Fruit fly (Drosophila melanogaster) whole organism, embryonic: ENCODE measurements around the gene CG14071.
A peak's percentile ranks its signal among the peaks of the same experiment; 100 is the strongest.

ENCODE experiments used
- Adf1 ChIP-seq: fragments of 200-800 bp; sonication (Bioruptor generic); IDR thresholded peaks from 2 replicates; pipeline ENCODE4 v1.3.6; 2022; ENCODE audit warnings: missing biosample characterization, missing genetic modification characterization
- B-H1 ChIP-seq: fragments of 200-800 bp; sonication (Bioruptor generic); IDR thresholded peaks from 3 replicates; pipeline ENCODE4 v1.3.6; 2022; ENCODE audit warnings: missing biosample characterization, missing genetic modification characterization
- CG11456 ChIP-seq: fragments of 200-800 bp; sonication (Bioruptor generic); IDR thresholded peaks from 3 replicates; pipeline ENCODE4 v1.3.6; 2022; ENCODE audit warnings: missing biosample characterization, missing genetic modification characterization
- CG11696 ChIP-seq: fragments of 200-800 bp; sonication (Bioruptor generic); IDR thresholded peaks from 2 replicates; pipeline ENCODE4 v1.3.6; 2022; ENCODE audit warnings: missing biosample characterization, missing genetic modification characterization
- CG12071 ChIP-seq: fragments of 200-800 bp; sonication (Bioruptor generic); optimal IDR thresholded peaks from 3 replicates; lab custom pipeline; 2018; ENCODE audit warnings: missing biosample characterization, mild to moderate bottlenecking, missing genetic modification characterization
- CG14965 ChIP-seq: fragments of 200-800 bp; sonication (Bioruptor generic); optimal IDR thresholded peaks from 2 replicates; lab custom pipeline; 2016; ENCODE audit warnings: missing biosample characterization, missing genetic modification characterization, borderline replicate concordance
- CG15011 ChIP-seq: fragments of 200-800 bp; sonication (Bioruptor generic); optimal IDR thresholded peaks from 3 replicates; lab custom pipeline; 2018; ENCODE audit warnings: missing biosample characterization, mild to moderate bottlenecking, missing genetic modification characterization
- CG15601 ChIP-seq: fragments of 200-800 bp; sonication (Bioruptor generic); optimal IDR thresholded peaks from 3 replicates; lab custom pipeline; 2019; ENCODE audit warnings: missing biosample characterization, mild to moderate bottlenecking, missing genetic modification characterization, moderate library complexity
- CG17361 ChIP-seq: fragments of 200-800 bp; sonication (Bioruptor generic); IDR thresholded peaks from 3 replicates; pipeline ENCODE4 v1.3.6; 2022; ENCODE audit warnings: missing biosample characterization, missing genetic modification characterization
- CG17612 ChIP-seq: fragments of 200-800 bp; sonication (Bioruptor generic); IDR thresholded peaks from 2 replicates; pipeline ENCODE4 v1.3.6; 2022; ENCODE audit warnings: missing biosample characterization, missing genetic modification characterization
- CG2712 ChIP-seq: fragments of 200-800 bp; optimal IDR thresholded peaks from 3 replicates; lab custom pipeline; 2019; ENCODE audit warnings: missing biosample characterization, mild to moderate bottlenecking, missing genetic modification characterization, moderate library complexity
- CG31388 ChIP-seq: fragments of 200-800 bp; sonication (Bioruptor generic); optimal IDR thresholded peaks from 2 replicates; lab custom pipeline; 2016; ENCODE audit warnings: missing biosample characterization, missing genetic modification characterization
- CG3407 ChIP-seq: fragments of 200-800 bp; sonication (Bioruptor generic); optimal IDR thresholded peaks from 2 replicates; lab custom pipeline; 2018; ENCODE audit warnings: missing biosample characterization, mild to moderate bottlenecking, missing genetic modification characterization
- CG34422 ChIP-seq: fragments of 200-800 bp; sonication (Bioruptor generic); IDR thresholded peaks from 3 replicates; pipeline ENCODE4 v1.3.6; 2022; ENCODE audit warnings: missing biosample characterization, missing genetic modification characterization
- CG4328 ChIP-seq: fragments of 200-800 bp; sonication (Bioruptor generic); optimal IDR thresholded peaks from 3 replicates; lab custom pipeline; 2017; ENCODE audit warnings: missing biosample characterization, missing genetic modification reagents, missing genetic modification characterization
- CG43689 ChIP-seq: fragments of 200-800 bp; sonication (Bioruptor generic); IDR thresholded peaks from 2 replicates; pipeline ENCODE4 v1.3.6; 2022; ENCODE audit warnings: missing biosample characterization, missing genetic modification characterization
- CG8089 ChIP-seq: fragments of 200-800 bp; sonication (Bioruptor generic); optimal IDR thresholded peaks from 3 replicates; lab custom pipeline; 2016; ENCODE audit warnings: missing biosample characterization, missing genetic modification characterization
- CG9797 ChIP-seq: fragments of 200-800 bp; sonication (Bioruptor generic); optimal IDR thresholded peaks from 3 replicates; lab custom pipeline; 2018; ENCODE audit warnings: missing biosample characterization, mild to moderate bottlenecking, missing genetic modification characterization
- CkIIα-i1 ChIP-seq: fragments of 200-800 bp; sonication (Bioruptor generic); IDR thresholded peaks from 2 replicates; pipeline ENCODE4 v1.3.6; 2022; ENCODE audit warnings: missing biosample characterization, missing genetic modification characterization
- D19A ChIP-seq: fragments of 200-800 bp; optimal IDR thresholded peaks from 3 replicates; lab custom pipeline; 2019; ENCODE audit warnings: missing biosample characterization, mild to moderate bottlenecking, missing genetic modification characterization, moderate library complexity
- Doc2 ChIP-seq: fragments of 200-800 bp; sonication (Bioruptor generic); IDR thresholded peaks from 2 replicates; pipeline ENCODE4 v1.3.6; 2022; ENCODE audit warnings: missing biosample characterization, missing genetic modification characterization
- E2f1 ChIP-seq: fragments of 200-800 bp; sonication (Bioruptor generic); IDR thresholded peaks from 2 replicates; pipeline ENCODE4 v1.3.6; 2022; ENCODE audit warnings: missing biosample characterization, missing genetic modification characterization
- Elba2 ChIP-seq: fragments of 200-800 bp; sonication (Bioruptor generic); optimal IDR thresholded peaks from 3 replicates; lab custom pipeline; 2016; ENCODE audit warnings: missing biosample characterization, missing genetic modification characterization
- Gug ChIP-seq: fragments of 200-800 bp; sonication (Bioruptor generic); IDR thresholded peaks from 4 replicates; pipeline ENCODE4 v1.3.6; 2022; ENCODE audit warnings: missing biosample characterization, missing genetic modification characterization
- Hmx ChIP-seq: fragments of 200-800 bp; sonication (Bioruptor generic); optimal IDR thresholded peaks from 2 replicates; lab custom pipeline; 2016; ENCODE audit warnings: missing biosample characterization, missing genetic modification characterization
- Hr51 ChIP-seq, 2 experiments: fragments of 200-800 bp; sonication (Bioruptor generic); optimal IDR thresholded peaks; 2 replicates in 1 of 2; 3 replicates in 1 of 2; lab custom pipeline; 2016 to 2018; ENCODE audit warnings: missing biosample characterization in 2 of 2, missing genetic modification characterization in 2 of 2, mild to moderate bottlenecking in 1 of 2, moderate library complexity in 1 of 2
- NFAT ChIP-seq: fragments of 200-800 bp; sonication (Bioruptor generic); IDR thresholded peaks from 2 replicates; pipeline ENCODE4 v1.3.6; 2022; ENCODE audit warnings: missing biosample characterization, missing genetic modification characterization
- Poxn ChIP-seq: fragments of 200-800 bp; sonication (Bioruptor generic); IDR thresholded peaks from 2 replicates; pipeline ENCODE4 v1.3.6; 2022; ENCODE audit warnings: missing biosample characterization, missing genetic modification characterization
- Sry-δ ChIP-seq: fragments of 200-800 bp; sonication (Bioruptor generic); optimal IDR thresholded peaks from 2 replicates; lab custom pipeline; 2016; ENCODE audit warnings: missing biosample characterization, missing genetic modification characterization
- Tbp ChIP-seq: fragments of >200 bp; optimal IDR thresholded peaks from 2 replicates; lab custom pipeline; 2018; ENCODE audit warnings: missing biosample characterization, missing genetic modification characterization
- amos ChIP-seq: fragments of 200-800 bp; sonication (Bioruptor generic); IDR thresholded peaks from 2 replicates; pipeline ENCODE4 v1.3.6; 2022; ENCODE audit warnings: missing biosample characterization, missing genetic modification characterization; ENCODE audit not compliant: partially characterized antibody
- aop ChIP-seq: fragments of 200-800 bp; sonication (Bioruptor generic); IDR thresholded peaks from 2 replicates; pipeline ENCODE4 v1.3.6; 2022; ENCODE audit warnings: missing biosample characterization, missing genetic modification characterization
- ara ChIP-seq: fragments of 200-800 bp; sonication (Bioruptor generic); IDR thresholded peaks from 2 replicates; pipeline ENCODE4 v1.3.6; 2022; ENCODE audit warnings: missing biosample characterization, missing genetic modification characterization
- ci ChIP-seq: fragments of 200-800 bp; sonication (Bioruptor generic); IDR thresholded peaks from 3 replicates; pipeline ENCODE4 v1.3.6; 2022; ENCODE audit warnings: missing biosample characterization, missing genetic modification characterization
- crol ChIP-seq: fragments of 200-800 bp; sonication (Bioruptor generic); IDR thresholded peaks from 2 replicates; pipeline ENCODE4 v1.3.6; 2022; ENCODE audit warnings: missing biosample characterization, missing genetic modification characterization
- dysf ChIP-seq: fragments of 200-800 bp; sonication (Bioruptor generic); IDR thresholded peaks from 3 replicates; pipeline ENCODE4 v1.3.6; 2022; ENCODE audit warnings: missing biosample characterization, missing genetic modification characterization
- gcm2 ChIP-seq: fragments of 200-800 bp; sonication (Bioruptor generic); optimal IDR thresholded peaks from 2 replicates; lab custom pipeline; 2016; ENCODE audit warnings: missing biosample characterization, missing genetic modification characterization
- grn ChIP-seq: fragments of 200-800 bp; sonication (Bioruptor generic); optimal IDR thresholded peaks from 3 replicates; lab custom pipeline; 2017; ENCODE audit warnings: missing biosample characterization, missing genetic modification characterization
- inv ChIP-seq: fragments of 200-800 bp; sonication (Bioruptor generic); IDR thresholded peaks from 2 replicates; pipeline ENCODE4 v1.3.6; 2022; ENCODE audit warnings: missing biosample characterization, missing genetic modification characterization; ENCODE audit not compliant: partially characterized antibody
- jumu ChIP-seq: fragments of 200-800 bp; sonication (Bioruptor generic); optimal IDR thresholded peaks from 3 replicates; lab custom pipeline; 2016; ENCODE audit warnings: missing biosample characterization, missing genetic modification characterization
- maf-S ChIP-seq: fragments of 200-800 bp; sonication (Bioruptor generic); optimal IDR thresholded peaks from 2 replicates; lab custom pipeline; 2016; ENCODE audit warnings: missing biosample characterization, missing genetic modification characterization
- ranshi ChIP-seq: fragments of 200-800 bp; sonication (Bioruptor generic); IDR thresholded peaks from 2 replicates; pipeline ENCODE4 v1.3.6; 2022; ENCODE audit warnings: missing biosample characterization, missing genetic modification characterization
- rib ChIP-seq: fragments of 200-800 bp; sonication (Bioruptor generic); IDR thresholded peaks from 2 replicates; pipeline ENCODE4 v1.3.6; 2022; ENCODE audit warnings: missing biosample characterization, missing genetic modification characterization
- sc ChIP-seq, 3 experiments: fragments of >200 bp in 2 of 3; fragments of 200-800 bp in 1 of 3; sonication (Bioruptor generic) in 1 of 3; optimal IDR thresholded peaks; 2 replicates in 2 of 3; 3 replicates in 1 of 3; lab custom pipeline; 2017; ENCODE audit warnings: mild to moderate bottlenecking in 1 of 3, missing biosample characterization in 1 of 3, missing genetic modification characterization in 1 of 3, missing genetic modification reagents in 1 of 3
- sim ChIP-seq: fragments of 200-800 bp; sonication (Bioruptor generic); IDR thresholded peaks from 2 replicates; pipeline ENCODE4 v1.3.6; 2022; ENCODE audit warnings: missing biosample characterization, missing genetic modification characterization
- slbo ChIP-seq: fragments of 200-800 bp; sonication (Bioruptor generic); IDR thresholded peaks from 2 replicates; pipeline ENCODE4 v1.3.6; 2022; ENCODE audit warnings: missing biosample characterization, missing genetic modification characterization
- tap ChIP-seq: fragments of 200-800 bp; optimal IDR thresholded peaks from 3 replicates; lab custom pipeline; 2019; ENCODE audit warnings: missing biosample characterization, mild to moderate bottlenecking, missing genetic modification characterization, moderate library complexity
- wdn ChIP-seq: fragments of 200-800 bp; sonication (Bioruptor generic); IDR thresholded peaks from 2 replicates; pipeline ENCODE4 v1.3.6; 2022; ENCODE audit warnings: missing biosample characterization, missing genetic modification characterization
- wek ChIP-seq: fragments of 200-800 bp; sonication (Bioruptor generic); optimal IDR thresholded peaks from 3 replicates; lab custom pipeline; 2018; ENCODE audit warnings: missing biosample characterization, mild to moderate bottlenecking, missing genetic modification characterization, moderate library complexity

Gene CG14071

DNA sequence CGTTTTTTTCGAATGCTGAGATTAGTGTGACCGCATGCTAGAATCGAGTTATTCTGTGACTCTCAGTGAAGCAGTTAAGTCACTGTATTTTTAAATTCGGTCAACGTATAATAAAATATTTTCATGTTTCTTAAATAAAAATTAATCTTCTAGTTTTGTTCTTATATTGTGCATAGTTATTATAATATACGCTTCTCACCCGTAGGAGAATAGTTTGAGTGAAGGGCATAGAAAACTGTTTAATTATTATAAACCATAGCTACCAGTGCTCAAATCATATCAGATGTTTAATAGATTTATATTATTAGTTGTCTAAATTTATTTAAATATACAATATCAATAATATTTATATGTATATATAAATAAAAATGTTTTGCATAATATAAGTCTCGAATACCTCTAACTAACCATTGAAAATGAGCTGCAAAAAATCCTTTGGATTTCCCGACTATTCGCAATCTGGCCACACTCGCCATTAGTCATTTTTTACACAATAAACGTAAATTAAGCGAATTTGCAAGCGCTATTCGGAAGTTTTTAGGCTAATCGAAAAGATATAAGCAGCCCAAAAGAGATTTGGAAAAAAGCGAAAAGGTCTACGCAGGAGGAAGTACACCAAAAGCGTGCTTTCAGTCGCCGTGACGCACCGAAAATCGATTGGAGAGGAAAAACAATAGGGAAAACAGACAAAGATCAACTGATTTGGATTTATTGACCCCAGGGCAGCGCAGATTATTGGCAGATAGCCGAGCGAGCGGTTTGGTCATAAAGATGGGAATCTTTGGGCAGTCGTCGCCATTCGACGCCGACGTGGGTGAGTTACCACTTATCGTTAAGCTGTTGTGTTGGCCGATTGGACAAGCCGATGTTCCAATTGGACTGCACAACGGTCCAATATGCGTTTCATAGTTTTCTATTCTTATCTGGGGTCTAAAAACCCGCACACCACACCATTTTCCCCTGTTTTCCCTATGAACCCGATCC lies 30.4 kb downstream of the CG14071 start, which contains the start of the genes aurB and Stam (continued):
- TF ChIP-seq NFAT (peak; percentile 21; the same call in 1 of the 2 replicates), CG9797 (GFP tag; lab: Kevin White, UChicago) (peak; percentile 48), maf-S (no peak), crol (GFP tag; lab: Robert Waterston, UW) (no peak), CG11696 (GFP tag; lab: Robert Waterston, UW) (no peak), D19A (no peak), Doc2 (no peak), Elba2 (GFP tag; lab: Kevin White, UChicago) (peak; percentile 95), CG4328 (GFP tag; lab: Kevin White, UChicago) (peak; percentile 0), Gug (GFP tag; lab: Robert Waterston, UW) (no peak), Sry-δ (no peak), CG17361 (GFP tag; lab: Robert Waterston, UW) (peak; percentile 67), jumu (GFP tag; lab: Kevin White, UChicago) (no peak), ara (GFP tag; lab: Robert Waterston, UW) (no peak), CG14965 (GFP tag; lab: Kevin White, UChicago) (no peak), CG12071 (GFP tag; lab: Kevin White, UChicago) (no peak), Tbp (GFP tag; lab: Kevin White, UChicago) (no peak), Hr51 (GFP tag; optimal IDR thresholded peaks at IDR 0.05; lab: Kevin White, UChicago) (peak in 1 of 2 experiments; percentile 70), amos (GFP tag; lab: Robert Waterston, UW) (no peak), wdn (GFP tag; lab: Robert Waterston, UW) (no peak), CG8089 (GFP tag; lab: Kevin White, UChicago) (no peak), CG15601 (tag; lab: Kevin White, UChicago) (peak; percentile 34), Poxn (GFP tag; lab: Robert Waterston, UW) (no peak), CG17612 (GFP tag; lab: Robert Waterston, UW) (no peak), dysf (GFP tag; lab: Robert Waterston, UW) (peak; percentile 35; the same call in 1 of the 3 replicates), tap (tag; lab: Kevin White, UChicago) (peak; percentile 29), CG2712 (tag; lab: Kevin White, UChicago) (peak; percentile 78), CG34422 (peak; percentile 51; the same call in 1 of the 3 replicates), CkIIα-i1 (GFP tag; lab: Robert Waterston, UW) (no peak), sim (GFP tag; lab: Robert Waterston, UW) (no peak), slbo (GFP tag; lab: Robert Waterston, UW) (peak; percentile 47; the same call in 1 of the 2 replicates), B-H1 (no peak), E2f1 (no peak), Hmx (GFP tag; lab: Kevin White, UChicago) (no peak), ci (GFP tag; lab: Robert Waterston, UW) (no peak), CG3407 (GFP tag; lab: Kevin White, UChicago) (peak; percentile 10), CG15011 (GFP tag; lab: Kevin White, UChicago) (no peak), inv (GFP tag; lab: Robert Waterston, UW) (no peak), rib (GFP tag; lab: Robert Waterston, UW) (no peak), gcm2 (no peak), aop (GFP tag; lab: Robert Waterston, UW) (no peak), sc (optimal IDR thresholded peaks at IDR 0.05; lab: Kevin White, UChicago) (no peak), sc (GFP tag; optimal IDR thresholded peaks at IDR 0.05; lab: Kevin White, UChicago) (peak; percentile 41), CG43689 (GFP tag; lab: Robert Waterston, UW) (no peak), grn (GFP tag; lab: Kevin White, UChicago) (peak; percentile 75), CG31388 (GFP tag; lab: Kevin White, UChicago) (no peak), CG11456 (GFP tag; lab: Robert Waterston, UW) (no peak), ranshi (GFP tag; lab: Robert Waterston, UW) (peak; percentile 44; the same call in 1 of the 2 replicates), Adf1 (GFP tag; lab: Robert Waterston, UW) (no peak), wek (GFP tag; lab: Kevin White, UChicago) (peak; percentile 90)
